Fruit fly (Drosophila melanogaster) whole organism, embryonic: ENCODE measurements around the gene spz3.

ENCODE experiments used
- Abd-B ChIP-seq: fragments of 200-800 bp; sonication (Bioruptor generic); optimal IDR thresholded peaks from 2 replicates; lab custom pipeline; 2018; ENCODE audit warnings: missing biosample characterization, mild to moderate bottlenecking, missing genetic modification characterization, moderate library complexity
- Bgb ChIP-seq: fragments of 200-800 bp; sonication (Bioruptor generic); IDR thresholded peaks from 2 replicates; pipeline ENCODE4 v1.3.6; 2022; ENCODE audit warnings: missing biosample characterization, missing genetic modification characterization; ENCODE audit not compliant: partially characterized antibody
- CG10462 ChIP-seq: fragments of 200-800 bp; sonication (Bioruptor generic); optimal IDR thresholded peaks from 2 replicates; lab custom pipeline; 2016; ENCODE audit warnings: missing biosample characterization, missing genetic modification characterization
- CG11695 ChIP-seq: fragments of 200-800 bp; sonication (Bioruptor generic); IDR thresholded peaks from 3 replicates; pipeline ENCODE4 v1.3.6; 2022; ENCODE audit warnings: missing biosample characterization, missing genetic modification characterization
- CG12071 ChIP-seq: fragments of 200-800 bp; sonication (Bioruptor generic); optimal IDR thresholded peaks from 3 replicates; lab custom pipeline; 2018; ENCODE audit warnings: missing biosample characterization, mild to moderate bottlenecking, missing genetic modification characterization
- CG12299 ChIP-seq: fragments of 200-800 bp; sonication (Bioruptor generic); optimal IDR thresholded peaks from 2 replicates; lab custom pipeline; 2018; ENCODE audit warnings: missing biosample characterization, mild to moderate bottlenecking, missing genetic modification characterization
- CG1233 ChIP-seq: fragments of 200-800 bp; sonication (Bioruptor generic); optimal IDR thresholded peaks from 4 replicates; lab custom pipeline; 2018; ENCODE audit warnings: missing biosample characterization, mild to moderate bottlenecking, missing genetic modification characterization
- CG1529 ChIP-seq: fragments of 200-800 bp; sonication (Bioruptor generic); optimal IDR thresholded peaks from 3 replicates; lab custom pipeline; 2018; ENCODE audit warnings: missing biosample characterization, missing genetic modification characterization
- CG15514 ChIP-seq: fragments of 200-800 bp; sonication (Bioruptor generic); optimal IDR thresholded peaks from 3 replicates; lab custom pipeline; 2017; ENCODE audit warnings: missing biosample characterization, missing genetic modification characterization, mild to moderate bottlenecking, moderate library complexity, missing genetic modification reagents
- CG18011 ChIP-seq: fragments of 200-800 bp; sonication (Bioruptor generic); optimal IDR thresholded peaks from 2 replicates; lab custom pipeline; 2017; ENCODE audit warnings: missing biosample characterization, missing genetic modification characterization, mild to moderate bottlenecking, moderate library complexity, missing genotype
- CG18599 ChIP-seq: fragments of 200-800 bp; sonication (Bioruptor generic); optimal IDR thresholded peaks from 3 replicates; lab custom pipeline; 2017; ENCODE audit warnings: missing biosample characterization, missing genetic modification characterization, mild to moderate bottlenecking, moderate library complexity, missing genetic modification reagents
- CG30431 ChIP-seq: fragments of 200-800 bp; sonication (Bioruptor generic); optimal IDR thresholded peaks from 2 replicates; lab custom pipeline; 2017; ENCODE audit warnings: missing biosample characterization, missing genetic modification characterization
- CG31388 ChIP-seq: fragments of 200-800 bp; sonication (Bioruptor generic); optimal IDR thresholded peaks from 2 replicates; lab custom pipeline; 2016; ENCODE audit warnings: missing biosample characterization, missing genetic modification characterization
- CG32532 ChIP-seq: fragments of 200-800 bp; sonication (Bioruptor generic); IDR thresholded peaks from 2 replicates; pipeline ENCODE4 v1.3.6; 2022; ENCODE audit warnings: missing biosample characterization, missing genetic modification characterization
- CG4328 ChIP-seq: fragments of 200-800 bp; sonication (Bioruptor generic); optimal IDR thresholded peaks from 3 replicates; lab custom pipeline; 2017; ENCODE audit warnings: missing biosample characterization, missing genetic modification reagents, missing genetic modification characterization
- CG6689 ChIP-seq: fragments of 200-800 bp; sonication (Bioruptor generic); IDR thresholded peaks from 2 replicates; pipeline ENCODE4 v1.3.6; 2022; ENCODE audit warnings: missing biosample characterization, missing genetic modification characterization
- CG6791 ChIP-seq: fragments of 200-800 bp; sonication (Bioruptor generic); IDR thresholded peaks from 3 replicates; pipeline ENCODE4 v1.3.6; 2022; ENCODE audit warnings: missing biosample characterization, missing genetic modification characterization; ENCODE audit not compliant: partially characterized antibody
- CG7963 ChIP-seq: fragments of 200-800 bp; sonication (Bioruptor generic); IDR thresholded peaks from 3 replicates; pipeline ENCODE4 v1.3.6; 2022; ENCODE audit warnings: missing biosample characterization, missing genetic modification characterization; ENCODE audit not compliant: partially characterized antibody
- CrebB ChIP-seq: fragments of 200-800 bp; sonication (Bioruptor generic); optimal IDR thresholded peaks from 3 replicates; lab custom pipeline; 2018; ENCODE audit warnings: missing biosample characterization, mild to moderate bottlenecking, missing genetic modification characterization
- Dip2 ChIP-seq: fragments of 200-800 bp; sonication (Bioruptor generic); IDR thresholded peaks from 2 replicates; pipeline ENCODE4 v1.3.6; 2022; ENCODE audit warnings: missing biosample characterization, missing genetic modification characterization
- E2f1 ChIP-seq: fragments of 200-800 bp; sonication (Bioruptor generic); IDR thresholded peaks from 2 replicates; pipeline ENCODE4 v1.3.6; 2022; ENCODE audit warnings: missing biosample characterization, missing genetic modification characterization
- Gsc ChIP-seq: fragments of 200-800 bp; sonication (Bioruptor generic); IDR thresholded peaks from 2 replicates; pipeline ENCODE4 v1.3.6; 2022; ENCODE audit warnings: missing biosample characterization, missing genetic modification characterization
- H15 ChIP-seq: fragments of 200-800 bp; sonication (Bioruptor generic); IDR thresholded peaks from 3 replicates; pipeline ENCODE4 v1.3.6; 2022; ENCODE audit warnings: missing biosample characterization, missing genetic modification characterization
- Hmr ChIP-seq: fragments of 200-800 bp; sonication (Bioruptor generic); optimal IDR thresholded peaks from 3 replicates; lab custom pipeline; 2017; ENCODE audit warnings: mild to moderate bottlenecking, missing biosample characterization, missing genetic modification reagents, missing genetic modification characterization
- Myb ChIP-seq: fragments of 200-800 bp; sonication (Bioruptor generic); optimal IDR thresholded peaks from 2 replicates; lab custom pipeline; 2016; ENCODE audit warnings: missing biosample characterization, missing genetic modification characterization
- Rfx ChIP-seq: fragments of 200-800 bp; sonication (Bioruptor generic); IDR thresholded peaks from 2 replicates; pipeline ENCODE4 v1.3.6; 2022; ENCODE audit warnings: missing biosample characterization, missing genetic modification characterization
- Taf1 ChIP-seq: fragments of 200-800 bp; sonication (Bioruptor generic); IDR thresholded peaks from 2 replicates; pipeline ENCODE4 v1.3.6; 2022; ENCODE audit warnings: missing biosample characterization, missing genetic modification characterization
- ara ChIP-seq: fragments of 200-800 bp; sonication (Bioruptor generic); IDR thresholded peaks from 2 replicates; pipeline ENCODE4 v1.3.6; 2022; ENCODE audit warnings: missing biosample characterization, missing genetic modification characterization
- cato ChIP-seq: fragments of 200-800 bp; sonication (Bioruptor generic); optimal IDR thresholded peaks from 2 replicates; lab custom pipeline; 2016; ENCODE audit warnings: missing biosample characterization, missing genetic modification characterization, borderline replicate concordance
- chn ChIP-seq: fragments of 200-800 bp; sonication (Bioruptor generic); optimal IDR thresholded peaks from 2 replicates; lab custom pipeline; 2016; ENCODE audit warnings: missing biosample characterization, missing genetic modification characterization
- dm ChIP-seq: fragments of 200-800 bp; sonication (Bioruptor generic); optimal IDR thresholded peaks from 3 replicates; lab custom pipeline; 2016; ENCODE audit warnings: missing biosample characterization, missing genetic modification characterization
- dmrt11E ChIP-seq: fragments of 200-800 bp; sonication (Bioruptor generic); optimal IDR thresholded peaks from 3 replicates; lab custom pipeline; 2018; ENCODE audit warnings: missing biosample characterization, mild to moderate bottlenecking, missing genetic modification characterization, moderate library complexity
- dpn ChIP-seq, 2 experiments: fragments of 200-800 bp; sonication (Bioruptor generic); optimal IDR thresholded peaks; 3 replicates each; lab custom pipeline; 2016; ENCODE audit warnings: missing biosample characterization in 2 of 2, missing genetic modification characterization in 2 of 2
- hb ChIP-seq: fragments of 200-800 bp; sonication (Bioruptor generic); IDR thresholded peaks from 3 replicates; pipeline ENCODE4 v1.3.6; 2022; ENCODE audit warnings: missing biosample characterization, missing genetic modification characterization; ENCODE audit not compliant: partially characterized antibody
- ind ChIP-seq: fragments of 200-800 bp; sonication (Bioruptor generic); optimal IDR thresholded peaks from 3 replicates; lab custom pipeline; 2016; ENCODE audit warnings: missing biosample characterization, missing genetic modification characterization
- inv ChIP-seq: fragments of 200-800 bp; sonication (Bioruptor generic); IDR thresholded peaks from 2 replicates; pipeline ENCODE4 v1.3.6; 2022; ENCODE audit warnings: missing biosample characterization, missing genetic modification characterization; ENCODE audit not compliant: partially characterized antibody
- jing ChIP-seq: fragments of 200-800 bp; sonication (Bioruptor generic); optimal IDR thresholded peaks from 2 replicates; lab custom pipeline; 2018; ENCODE audit warnings: missing biosample characterization, mild to moderate bottlenecking, missing genetic modification characterization
- ken ChIP-seq: fragments of 200-800 bp; sonication (Bioruptor generic); IDR thresholded peaks from 3 replicates; pipeline ENCODE4 v1.3.6; 2022; ENCODE audit warnings: missing biosample characterization, missing genetic modification characterization
- pan ChIP-seq, 4 experiments: fragments of >200 bp in 3 of 4; fragments of 200-800 bp in 1 of 4; sonication (Bioruptor generic) in 1 of 4; optimal IDR thresholded peaks in 3 of 4; IDR thresholded peaks in 1 of 4; 2 replicates each; pipeline versions ENCODE4 v1.3.6 to Lab custom; 2017 to 2022; ENCODE audit warnings: missing biosample characterization in 2 of 4, missing genetic modification characterization in 2 of 4, mixed read lengths in 1 of 4
- pho ChIP-seq: fragments of 200-800 bp; sonication (Bioruptor generic); optimal IDR thresholded peaks from 2 replicates; lab custom pipeline; 2016; ENCODE audit warnings: missing biosample characterization, missing genetic modification characterization
- phol ChIP-seq: fragments of 200-800 bp; sonication (Bioruptor generic); optimal IDR thresholded peaks from 3 replicates; lab custom pipeline; 2018; ENCODE audit warnings: missing biosample characterization, mild to moderate bottlenecking, missing genetic modification characterization, moderate library complexity
- row ChIP-seq: fragments of 200-800 bp; sonication (Bioruptor generic); IDR thresholded peaks from 3 replicates; pipeline ENCODE4 v1.3.6; 2022; ENCODE audit warnings: missing biosample characterization, missing genetic modification characterization
- sim ChIP-seq: fragments of 200-800 bp; sonication (Bioruptor generic); IDR thresholded peaks from 2 replicates; pipeline ENCODE4 v1.3.6; 2022; ENCODE audit warnings: missing biosample characterization, missing genetic modification characterization
- sr ChIP-seq: fragments of 200-800 bp; sonication (Bioruptor generic); IDR thresholded peaks from 3 replicates; pipeline ENCODE4 v1.3.6; 2022; ENCODE audit warnings: missing biosample characterization, missing genetic modification characterization
- ssp ChIP-seq: fragments of 200-800 bp; sonication (Bioruptor generic); IDR thresholded peaks from 2 replicates; pipeline ENCODE4 v1.3.6; 2022; ENCODE audit warnings: missing biosample characterization, missing genetic modification characterization
- tll ChIP-seq, 2 experiments: fragments of 200-800 bp in 1 of 2; fragments of >200 bp in 1 of 2; sonication (Bioruptor generic) in 1 of 2; optimal IDR thresholded peaks; 2 replicates each; lab custom pipeline; 2017 to 2019; ENCODE audit warnings: missing biosample characterization in 2 of 2, missing genetic modification characterization in 2 of 2, mild to moderate bottlenecking in 1 of 2, moderate library complexity in 1 of 2
- vnd ChIP-seq: fragments of 200-800 bp; sonication (Bioruptor generic); IDR thresholded peaks from 3 replicates; pipeline ENCODE4 v1.3.6; 2022; ENCODE audit warnings: missing biosample characterization, missing genetic modification characterization; ENCODE audit not compliant: partially characterized antibody
- wdn ChIP-seq: fragments of 200-800 bp; sonication (Bioruptor generic); IDR thresholded peaks from 2 replicates; pipeline ENCODE4 v1.3.6; 2022; ENCODE audit warnings: missing biosample characterization, missing genetic modification characterization

The spz3 gene

dm6 chr2L:7916368-7916767 is 37.0 kb upstream of the spz3 start (continued):
- TF ChIP-seq Dip2 (0 out of 2 replicates have a peak, but pooled peaks have one; percentile 6), row (GFP tag; lab: Robert Waterston, UW) (peak; percentile 82), Taf1 (GFP tag; lab: Robert Waterston, UW) (peak; percentile 47; the same call in 1 of the 2 replicates), inv (GFP tag; lab: Robert Waterston, UW) (no peak), CG18011 (peak; percentile 36), phol (tag; lab: Kevin White, UChicago) (peak; percentile 9), CG12299 (tag; lab: Kevin White, UChicago) (peak; percentile 36), CG18599 (GFP tag; lab: Kevin White, UChicago) (peak; percentile 61), CG11695 (peak; percentile 72; the same call in 2 of the 3 replicates), CG4328 (GFP tag; lab: Kevin White, UChicago) (no peak), dmrt11E (peak; percentile 47), CG1233 (GFP tag; lab: Kevin White, UChicago) (no peak), CG6689 (GFP tag; lab: Robert Waterston, UW) (peak; percentile 61; the same call in 1 of the 2 replicates), CG15514 (GFP tag; lab: Kevin White, UChicago) (peak; percentile 2), tll (GFP tag; optimal IDR thresholded peaks at IDR 0.05; lab: Kevin White, UChicago) (no peak), sr (peak; percentile 93), CG31388 (GFP tag; lab: Kevin White, UChicago) (no peak), cato (peak; percentile 49), Gsc (no peak), Bgb (no peak), Myb (peak; percentile 18), ara (GFP tag; lab: Robert Waterston, UW) (peak; percentile 52; the same call in 1 of the 2 replicates), dm (GFP tag; lab: Kevin White, UChicago) (peak; percentile 14), ken (peak; percentile 68; the same call in 2 of the 3 replicates), CrebB (tag; lab: Kevin White, UChicago) (peak; percentile 17), CG32532 (GFP tag; lab: Robert Waterston, UW) (peak; percentile 70; the same call in 1 of the 2 replicates), chn (peak; percentile 45), CG6791 (no peak), sim (GFP tag; lab: Robert Waterston, UW) (peak; percentile 46; the same call in 1 of the 2 replicates), Abd-B (peak; percentile 55), H15 (GFP tag; lab: Robert Waterston, UW) (0 out of 3 replicates have a peak, but pooled peaks have one; percentile 51), Hmr (GFP tag; lab: Kevin White, UChicago) (peak; percentile 81), ssp (GFP tag; lab: Robert Waterston, UW) (peak; percentile 54; the same call in 1 of the 2 replicates), dpn (GFP tag; optimal IDR thresholded peaks at IDR 0.05; lab: Kevin White, UChicago) (peak; percentile 30 to 78), CG7963 (GFP tag; lab: Robert Waterston, UW) (no peak), hb (no peak), CG12071 (GFP tag; lab: Kevin White, UChicago) (no peak), CG1529 (GFP tag; lab: Kevin White, UChicago) (peak; percentile 41), wdn (GFP tag; lab: Robert Waterston, UW) (peak; percentile 73), pan (optimal IDR thresholded peaks at IDR 0.05; lab: Kevin White, UChicago) (no peak), pan (GFP tag; optimal IDR thresholded peaks at IDR 0.05 in 1 of 2, IDR thresholded peaks at IDR 0.05 in 1 of 2) (peak in 1 of 2 experiments; percentile 80), pho (peak; percentile 36), E2f1 (GFP tag; lab: Robert Waterston, UW) (peak; percentile 59), ind (GFP tag; lab: Kevin White, UChicago) (peak; percentile 38), vnd (no peak), CG30431 (GFP tag; lab: Kevin White, UChicago) (peak; percentile 37), Rfx (GFP tag; lab: Robert Waterston, UW) (peak; percentile 75), CG10462 (no peak), jing (GFP tag; lab: Kevin White, UChicago) (peak; percentile 51)
